Fruit fly (Drosophila melanogaster) whole organism, embryonic: Measurements from ENCODE around the gene bab2.

Source experiments
- Antp ChIP-seq: fragments of 200-800 bp; sonication (Bioruptor generic); optimal IDR thresholded peaks from 3 replicates; lab custom pipeline; 2016; ENCODE audit warnings: missing biosample characterization, missing genetic modification characterization
- CG10543 ChIP-seq: fragments of 200-800 bp; sonication (Bioruptor generic); optimal IDR thresholded peaks from 3 replicates; lab custom pipeline; 2017; ENCODE audit warnings: missing biosample characterization, mild to moderate bottlenecking, missing genetic modification characterization, moderate library complexity
- CG11456 ChIP-seq: fragments of 200-800 bp; sonication (Bioruptor generic); IDR thresholded peaks from 3 replicates; pipeline ENCODE4 v1.3.6; 2022; ENCODE audit warnings: missing biosample characterization, missing genetic modification characterization
- CG11695 ChIP-seq: fragments of 200-800 bp; sonication (Bioruptor generic); IDR thresholded peaks from 3 replicates; pipeline ENCODE4 v1.3.6; 2022; ENCODE audit warnings: missing biosample characterization, missing genetic modification characterization
- CG12391 ChIP-seq: fragments of 200-800 bp; sonication (Bioruptor generic); optimal IDR thresholded peaks from 3 replicates; lab custom pipeline; 2018; ENCODE audit warnings: missing biosample characterization, mild to moderate bottlenecking, missing genetic modification characterization, moderate library complexity
- CG13287 ChIP-seq: fragments of 200-800 bp; sonication (Bioruptor generic); IDR thresholded peaks from 2 replicates; pipeline ENCODE4 v1.3.6; 2022; ENCODE audit warnings: missing biosample characterization, missing genetic modification characterization; ENCODE audit not compliant: partially characterized antibody
- CG14441 ChIP-seq: fragments of 200-800 bp; sonication (Bioruptor generic); IDR thresholded peaks from 2 replicates; pipeline ENCODE4 v1.3.6; 2022; ENCODE audit warnings: missing biosample characterization, missing genetic modification characterization
- CG17186 ChIP-seq: fragments of 200-800 bp; sonication (Bioruptor generic); optimal IDR thresholded peaks from 3 replicates; lab custom pipeline; 2017; ENCODE audit warnings: missing biosample characterization, missing genetic modification reagents, missing genetic modification characterization
- CG17359 ChIP-seq: fragments of 200-800 bp; sonication (Bioruptor generic); optimal IDR thresholded peaks from 3 replicates; lab custom pipeline; 2018; ENCODE audit warnings: missing biosample characterization, mild to moderate bottlenecking, missing genetic modification characterization, moderate library complexity
- CG34376 ChIP-seq: fragments of 200-800 bp; sonication (Bioruptor generic); optimal IDR thresholded peaks from 2 replicates; lab custom pipeline; 2018; ENCODE audit warnings: missing biosample characterization, mild to moderate bottlenecking, missing genetic modification characterization
- CG3726 ChIP-seq: fragments of 200-800 bp; sonication (Bioruptor generic); IDR thresholded peaks from 3 replicates; pipeline ENCODE4, ENCODE4 v1.3.6; 2022; ENCODE audit warnings: missing biosample characterization, missing genetic modification characterization
- CG5180 ChIP-seq: fragments of 200-800 bp; sonication (Bioruptor generic); optimal IDR thresholded peaks from 3 replicates; lab custom pipeline; 2017; ENCODE audit warnings: missing biosample characterization, missing genetic modification characterization, mild to moderate bottlenecking, moderate library complexity, missing genetic modification reagents
- CG6175 ChIP-seq: fragments of 200-800 bp; sonication (Bioruptor generic); IDR thresholded peaks from 3 replicates; pipeline ENCODE4 v1.3.6; 2022; ENCODE audit warnings: missing biosample characterization, missing genetic modification characterization
- CG6813 ChIP-seq: fragments of 200-800 bp; sonication (Bioruptor generic); optimal IDR thresholded peaks from 2 replicates; lab custom pipeline; 2017; ENCODE audit warnings: missing biosample characterization, missing genetic modification characterization, mild to moderate bottlenecking, moderate library complexity, missing genetic modification reagents
- CG6854 ChIP-seq: fragments of 200-800 bp; sonication (Bioruptor generic); optimal IDR thresholded peaks from 3 replicates; lab custom pipeline; 2017; ENCODE audit warnings: missing biosample characterization, mild to moderate bottlenecking, missing genetic modification characterization
- CG8944 ChIP-seq: fragments of 200-800 bp; sonication (Bioruptor generic); optimal IDR thresholded peaks from 3 replicates; lab custom pipeline; 2016; ENCODE audit warnings: missing biosample characterization, missing genetic modification characterization
- CoRest ChIP-seq: fragments of 200-800 bp; sonication (Bioruptor generic); optimal IDR thresholded peaks from 3 replicates; lab custom pipeline; 2018; ENCODE audit warnings: missing biosample characterization, mild to moderate bottlenecking, missing genetic modification characterization, moderate library complexity
- Dad ChIP-seq: fragments of 200-800 bp; sonication (Bioruptor generic); optimal IDR thresholded peaks from 3 replicates; lab custom pipeline; 2016; ENCODE audit warnings: missing biosample characterization, missing genetic modification characterization
- Dip2 ChIP-seq: fragments of 200-800 bp; sonication (Bioruptor generic); IDR thresholded peaks from 2 replicates; pipeline ENCODE4 v1.3.6; 2022; ENCODE audit warnings: missing biosample characterization, missing genetic modification characterization
- HLHmδ ChIP-seq: fragments of 200-800 bp; sonication (Bioruptor generic); optimal IDR thresholded peaks from 2 replicates; lab custom pipeline; 2018; ENCODE audit warnings: missing biosample characterization, mild to moderate bottlenecking, missing genetic modification characterization, moderate library complexity
- Nf-YA ChIP-seq: fragments of 200-800 bp; sonication (Bioruptor generic); IDR thresholded peaks from 2 replicates; pipeline ENCODE4 v1.3.6; 2022; ENCODE audit warnings: missing biosample characterization, missing genetic modification characterization
- Opbp ChIP-seq: fragments of 200-800 bp; sonication (Bioruptor generic); IDR thresholded peaks from 3 replicates; pipeline ENCODE4 v1.3.6; 2022; ENCODE audit warnings: missing biosample characterization, missing genetic modification characterization; ENCODE audit not compliant: partially characterized antibody
- Pdp1 ChIP-seq, 2 experiments: fragments of 200-800 bp; sonication (Bioruptor generic); optimal IDR thresholded peaks; 3 replicates each; lab custom pipeline; 2016; ENCODE audit warnings: missing biosample characterization in 2 of 2, missing genetic modification characterization in 2 of 2, mild to moderate bottlenecking in 1 of 2, moderate library complexity in 1 of 2
- Sin3A ChIP-seq: fragments of >200 bp; optimal IDR thresholded peaks from 2 replicates; lab custom pipeline; 2018
- Sox102F ChIP-seq: fragments of 200-800 bp; sonication (Bioruptor generic); optimal IDR thresholded peaks from 2 replicates; lab custom pipeline; 2018; ENCODE audit warnings: missing biosample characterization, mild to moderate bottlenecking, missing genetic modification characterization, moderate library complexity
- br ChIP-seq: fragments of >200 bp; optimal IDR thresholded peaks from 2 replicates; lab custom pipeline; 2017
- corto ChIP-seq: fragments of 200-800 bp; sonication (Bioruptor generic); optimal IDR thresholded peaks from 2 replicates; lab custom pipeline; 2016; ENCODE audit warnings: missing biosample characterization, mild to moderate bottlenecking, missing genetic modification characterization, moderate library complexity
- crol ChIP-seq: fragments of 200-800 bp; sonication (Bioruptor generic); IDR thresholded peaks from 2 replicates; pipeline ENCODE4 v1.3.6; 2022; ENCODE audit warnings: missing biosample characterization, missing genetic modification characterization
- crp ChIP-seq, 2 experiments: fragments of 200-800 bp; sonication (Bioruptor generic); optimal IDR thresholded peaks; 2 replicates in 1 of 2; 3 replicates in 1 of 2; lab custom pipeline; 2017; ENCODE audit warnings: missing biosample characterization in 2 of 2, missing genetic modification characterization in 2 of 2, mild to moderate bottlenecking in 1 of 2, moderate library complexity in 1 of 2
- cwo ChIP-seq: fragments of 200-800 bp; sonication (Bioruptor generic); optimal IDR thresholded peaks from 3 replicates; lab custom pipeline; 2017; ENCODE audit warnings: missing biosample characterization, missing genetic modification characterization, mild to moderate bottlenecking, moderate library complexity, missing genetic modification reagents
- exex ChIP-seq: fragments of 200-800 bp; sonication (Bioruptor generic); optimal IDR thresholded peaks from 4 replicates; lab custom pipeline; 2018; ENCODE audit warnings: missing biosample characterization, mild to moderate bottlenecking, missing genetic modification characterization, moderate library complexity
- ftz-f1 ChIP-seq: fragments of 200-800 bp; sonication (Bioruptor generic); optimal IDR thresholded peaks from 2 replicates; lab custom pipeline; 2016; ENCODE audit warnings: missing biosample characterization, missing genetic modification characterization
- gcm ChIP-seq: fragments of 200-800 bp; sonication (Bioruptor generic); optimal IDR thresholded peaks from 2 replicates; lab custom pipeline; 2019; ENCODE audit warnings: missing biosample characterization, mild to moderate bottlenecking, missing genetic modification characterization, moderate library complexity
- grn ChIP-seq: fragments of 200-800 bp; sonication (Bioruptor generic); optimal IDR thresholded peaks from 3 replicates; lab custom pipeline; 2017; ENCODE audit warnings: missing biosample characterization, missing genetic modification characterization
- nerfin-1 ChIP-seq: fragments of 200-800 bp; sonication (Bioruptor generic); optimal IDR thresholded peaks from 3 replicates; lab custom pipeline; 2019; ENCODE audit warnings: missing biosample characterization, mild to moderate bottlenecking, missing genetic modification characterization, moderate library complexity
- phol ChIP-seq: fragments of 200-800 bp; sonication (Bioruptor generic); optimal IDR thresholded peaks from 3 replicates; lab custom pipeline; 2018; ENCODE audit warnings: missing biosample characterization, mild to moderate bottlenecking, missing genetic modification characterization, moderate library complexity
- pita ChIP-seq: fragments of 200-800 bp; sonication (Bioruptor generic); optimal IDR thresholded peaks from 2 replicates; lab custom pipeline; 2017; ENCODE audit warnings: missing biosample characterization, mild to moderate bottlenecking, missing genetic modification characterization
- psq ChIP-seq: fragments of 200-800 bp; sonication (Bioruptor generic); optimal IDR thresholded peaks from 2 replicates; lab custom pipeline; 2017; ENCODE audit warnings: missing biosample characterization, missing genetic modification characterization
- schlank ChIP-seq: fragments of 200-800 bp; sonication (Bioruptor generic); optimal IDR thresholded peaks from 2 replicates; lab custom pipeline; 2018; ENCODE audit warnings: missing biosample characterization, mild to moderate bottlenecking, missing genetic modification characterization
- sd ChIP-seq: fragments of 200-800 bp; sonication (Bioruptor generic); optimal IDR thresholded peaks from 3 replicates; lab custom pipeline; 2018; ENCODE audit warnings: missing biosample characterization, mild to moderate bottlenecking, missing genetic modification characterization, moderate library complexity
- sens ChIP-seq: fragments of 200-800 bp; sonication (Bioruptor generic); peaks from one replicate; lab custom pipeline; 2016; ENCODE audit warnings: missing biosample characterization, missing genetic modification characterization
- sima ChIP-seq: fragments of 200-800 bp; sonication (Bioruptor generic); optimal IDR thresholded peaks from 2 replicates; lab custom pipeline; 2016; ENCODE audit warnings: missing biosample characterization, missing genetic modification characterization
- tin ChIP-seq: fragments of 200-800 bp; sonication (Bioruptor generic); optimal IDR thresholded peaks from 3 replicates; lab custom pipeline; 2016; ENCODE audit warnings: missing biosample characterization, missing genetic modification characterization
- tio ChIP-seq: fragments of 200-800 bp; sonication (Bioruptor generic); optimal IDR thresholded peaks from 2 replicates; lab custom pipeline; 2017; ENCODE audit warnings: missing biosample characterization, missing genetic modification characterization, inconsistent platforms
- tll ChIP-seq, 2 experiments: fragments of 200-800 bp in 1 of 2; fragments of >200 bp in 1 of 2; sonication (Bioruptor generic) in 1 of 2; optimal IDR thresholded peaks; 2 replicates each; lab custom pipeline; 2017 to 2019; ENCODE audit warnings: missing biosample characterization in 2 of 2, missing genetic modification characterization in 2 of 2, mild to moderate bottlenecking in 1 of 2, moderate library complexity in 1 of 2
- tna ChIP-seq: fragments of 200-800 bp; sonication (Bioruptor generic); IDR thresholded peaks from 2 replicates; pipeline ENCODE4 v1.3.6; 2022; ENCODE audit warnings: missing biosample characterization, missing genetic modification characterization; ENCODE audit not compliant: partially characterized antibody
- twi ChIP-seq: fragments of 200-800 bp; optimal IDR thresholded peaks from 2 replicates; lab custom pipeline; 2019; ENCODE audit warnings: missing biosample characterization, mild to moderate bottlenecking, missing genetic modification characterization, moderate library complexity
- vnd ChIP-seq: fragments of 200-800 bp; sonication (Bioruptor generic); IDR thresholded peaks from 3 replicates; pipeline ENCODE4 v1.3.6; 2022; ENCODE audit warnings: missing biosample characterization, missing genetic modification characterization; ENCODE audit not compliant: partially characterized antibody
- vvl ChIP-seq: fragments of 200-800 bp; sonication (Bioruptor generic); IDR thresholded peaks from 2 replicates; pipeline ENCODE4 v1.3.6; 2022; ENCODE audit warnings: missing biosample characterization, missing genetic modification characterization
- zf30C ChIP-seq: fragments of 200-800 bp; sonication (Bioruptor generic); optimal IDR thresholded peaks from 3 replicates; lab custom pipeline; 2018; ENCODE audit warnings: missing biosample characterization, mild to moderate bottlenecking, missing genetic modification characterization
- zfh1 ChIP-seq: fragments of 200-800 bp; sonication (Bioruptor generic); IDR thresholded peaks from 3 replicates; pipeline ENCODE4 v1.3.6; 2022; ENCODE audit warnings: missing biosample characterization, missing genetic modification characterization

The bab2 gene

dm6 chr3L:1168445-1168844 is 8.6 kb downstream of the bab2 start (continued):
- TF ChIP-seq tna (GFP tag; lab: Robert Waterston, UW) (no peak), CG17359 (no peak), zf30C (GFP tag; lab: Kevin White, UChicago) (no peak), corto (GFP tag; lab: Kevin White, UChicago) (no peak), HLHmδ (GFP tag; lab: Kevin White, UChicago) (no peak), sd (no peak), Dip2 (GFP tag; lab: Robert Waterston, UW) (no peak), CG6854 (GFP tag; lab: Kevin White, UChicago) (no peak), tin (GFP tag; lab: Kevin White, UChicago) (no peak), twi (tag; lab: Kevin White, UChicago) (peak; percentile 27), CG6813 (peak; percentile 4), Sox102F (GFP tag; lab: Kevin White, UChicago) (peak; percentile 6), sima (GFP tag; lab: Kevin White, UChicago) (no peak), CG14441 (GFP tag; lab: Robert Waterston, UW) (no peak), CG13287 (GFP tag; lab: Robert Waterston, UW) (no peak), phol (tag; lab: Kevin White, UChicago) (no peak), CG34376 (GFP tag; lab: Kevin White, UChicago) (no peak), Nf-YA (GFP tag; lab: Robert Waterston, UW) (no peak), Sin3A (no peak), tll (GFP tag; optimal IDR thresholded peaks at IDR 0.05; lab: Kevin White, UChicago) (no peak), nerfin-1 (tag; lab: Kevin White, UChicago) (no peak), gcm (GFP tag; lab: Kevin White, UChicago) (peak; percentile 4), tio (GFP tag; lab: Kevin White, UChicago) (no peak), Dad (GFP tag; lab: Kevin White, UChicago) (no peak), psq (GFP tag; lab: Kevin White, UChicago) (no peak), exex (tag; lab: Kevin White, UChicago) (no peak), vvl (GFP tag; lab: Robert Waterston, UW) (no peak), Pdp1 (GFP tag; optimal IDR thresholded peaks at IDR 0.05; lab: Kevin White, UChicago) (peak in 1 of 2 experiments; percentile 36), sens (peak; percentile 66), crp (GFP tag; optimal IDR thresholded peaks at IDR 0.05; lab: Kevin White, UChicago) (no peak), CG17186 (GFP tag; lab: Kevin White, UChicago) (no peak), CG5180 (GFP tag; lab: Kevin White, UChicago) (no peak), CG8944 (no peak), CG12391 (no peak), ftz-f1 (GFP tag; lab: Kevin White, UChicago) (no peak), CG11695 (GFP tag; lab: Robert Waterston, UW) (no peak), CoRest (no peak), CG10543 (peak; percentile 14), Opbp (GFP tag; lab: Robert Waterston, UW) (no peak), schlank (tag; lab: Kevin White, UChicago) (no peak), CG3726 (GFP tag; lab: Robert Waterston, UW) (no peak), CG11456 (GFP tag; lab: Robert Waterston, UW) (no peak), br (lab: Kevin White, UChicago) (no peak), Antp (no peak), cwo (GFP tag; lab: Kevin White, UChicago) (no peak), pita (GFP tag; lab: Kevin White, UChicago) (no peak), vnd (GFP tag; lab: Robert Waterston, UW) (no peak), zfh1 (GFP tag; lab: Robert Waterston, UW) (no peak), crol (GFP tag; lab: Robert Waterston, UW) (no peak), CG6175 (GFP tag; lab: Robert Waterston, UW) (no peak), grn (GFP tag; lab: Kevin White, UChicago) (peak; percentile 18)
